Fruit fly (Drosophila melanogaster): Measurements from ENCODE around the gene dj-1beta.

- TF ChIP-seq Myc (optimal IDR thresholded peaks at IDR 0.05) (no peak), ttk (optimal IDR thresholded peaks at IDR 0.05) (no peak), psq (optimal IDR thresholded peaks at IDR 0.05) (no peak), h (optimal IDR thresholded peaks at IDR 0.05) (no peak)
Observed at dm6 chr3R:30821968-30822449, 15.1 kb downstream of the dj-1beta start.
